Worm (Caenorhabditis elegans) whole organism, L3 larva: ENCODE data around the gene bbln-1.

Source experiments
- R02D3.7 ChIP-seq: fragments of 150-350 bp; optimal IDR thresholded peaks from 2 replicates; lab custom pipeline; 2014; ENCODE audit warnings: missing biosample characterization, missing genetic modification characterization
- ceh-82 ChIP-seq: fragments of 150-350 bp; optimal IDR thresholded peaks from 2 replicates; lab custom pipeline; 2014; ENCODE audit warnings: missing biosample characterization, missing genetic modification characterization
- daf-12 ChIP-seq: fragments of 150-350 bp; optimal IDR thresholded peaks from 2 replicates; lab custom pipeline; 2014; ENCODE audit warnings: missing biosample characterization, missing genetic modification reagents, missing genetic modification characterization
- elt-1 ChIP-seq: fragments of 150-350 bp; optimal IDR thresholded peaks from 2 replicates; lab custom pipeline; 2014; ENCODE audit warnings: missing biosample characterization, missing genetic modification characterization
- elt-2 ChIP-seq: sonication (generic microtip); optimal IDR thresholded peaks from 2 replicates; lab custom pipeline; 2016; ENCODE audit warnings: missing genetic modification reagents, mild to moderate bottlenecking, missing genetic modification characterization, missing compliant biosample characterization
- nhr-12 ChIP-seq: fragments of 150-350 bp; optimal IDR thresholded peaks from 2 replicates; lab custom pipeline; 2014; ENCODE audit warnings: missing biosample characterization, missing genetic modification characterization
- nhr-76 ChIP-seq: fragments of 150-350 bp; sonication (generic microtip); optimal IDR thresholded peaks from 5 replicates; lab custom pipeline; 2014; ENCODE audit warnings: missing biosample characterization, missing genetic modification characterization
- nhr-77 ChIP-seq: fragments of 150-350 bp; optimal IDR thresholded peaks from 2 replicates; lab custom pipeline; 2014; ENCODE audit warnings: missing biosample characterization, missing genetic modification characterization
- pqm-1 ChIP-seq: fragments of 150-350 bp; optimal IDR thresholded peaks from 2 replicates; lab custom pipeline; 2017; ENCODE audit warnings: missing biosample characterization, missing genetic modification characterization, inconsistent platforms
- snpc-4 ChIP-seq: fragments of 150-350 bp; optimal IDR thresholded peaks from 2 replicates; lab custom pipeline; 2014; ENCODE audit warnings: missing biosample characterization, missing genetic modification characterization
- unc-62 ChIP-seq: fragments of 150-350 bp; sonication (generic microtip); optimal IDR thresholded peaks from 4 replicates; lab custom pipeline; 2014; ENCODE audit warnings: missing biosample characterization, missing genetic modification reagents, missing genetic modification characterization
- ztf-4 ChIP-seq: fragments of 150-350 bp; optimal IDR thresholded peaks from 2 replicates; lab custom pipeline; 2014; ENCODE audit warnings: missing biosample characterization, missing genetic modification characterization

ce11 chrX:3184649-3185048, 32.4 kb upstream of the bbln-1 start:
- no peak for TF ChIP-seq nhr-77 (tag; lab: Kevin White, UChicago)
- TF ChIP-seq pqm-1 (tag; lab: Kevin White, UChicago): no peak
- no peak for TF ChIP-seq elt-2 (tag; lab: Kevin White, UChicago)
- TF ChIP-seq nhr-76 (tag; lab: Kevin White, UChicago): no peak
- no peak for TF ChIP-seq ceh-82 (tag; lab: Kevin White, UChicago)
- TF ChIP-seq snpc-4 (tag; lab: Kevin White, UChicago): no peak
- no peak for TF ChIP-seq elt-1
- no peak for TF ChIP-seq daf-12
- no peak for TF ChIP-seq ztf-4 (tag; lab: Kevin White, UChicago)
- no peak for TF ChIP-seq R02D3.7 (tag; lab: Kevin White, UChicago)
- TF ChIP-seq nhr-12 (tag; lab: Kevin White, UChicago): no peak
- TF ChIP-seq unc-62 (GFP tag; lab: Kevin White, UChicago): no peak
